Fruit fly (Drosophila melanogaster) whole organism, embryonic: ENCODE results near the gene Dh31.
A peak's percentile ranks its signal among the peaks of the same experiment; 100 is the strongest.

ENCODE experiments used
- Blimp-1 ChIP-seq: fragments of 200-800 bp; sonication (Bioruptor generic); optimal IDR thresholded peaks from 3 replicates; lab custom pipeline; 2018; ENCODE audit warnings: missing biosample characterization, missing genetic modification characterization, mild to moderate bottlenecking, moderate library complexity, missing genetic modification reagents
- CG12942 ChIP-seq: fragments of 200-800 bp; sonication (Bioruptor generic); optimal IDR thresholded peaks from 3 replicates; lab custom pipeline; 2016; ENCODE audit warnings: missing biosample characterization, missing genetic modification characterization
- CG1529 ChIP-seq: fragments of 200-800 bp; sonication (Bioruptor generic); optimal IDR thresholded peaks from 3 replicates; lab custom pipeline; 2018; ENCODE audit warnings: missing biosample characterization, missing genetic modification characterization
- CG15479 ChIP-seq: fragments of 200-800 bp; sonication (Bioruptor generic); optimal IDR thresholded peaks from 3 replicates; lab custom pipeline; 2019; ENCODE audit warnings: missing biosample characterization, mild to moderate bottlenecking, missing genetic modification characterization, moderate library complexity
- CG16779 ChIP-seq: fragments of 200-800 bp; sonication (Bioruptor generic); IDR thresholded peaks from 2 replicates; pipeline ENCODE4 v1.3.6; 2022; ENCODE audit warnings: missing biosample characterization, missing genetic modification characterization
- CG16815 ChIP-seq: fragments of 200-800 bp; sonication (Bioruptor generic); optimal IDR thresholded peaks from 3 replicates; lab custom pipeline; 2017; ENCODE audit warnings: missing biosample characterization, mild to moderate bottlenecking, missing genetic modification characterization
- CG17612 ChIP-seq: fragments of 200-800 bp; sonication (Bioruptor generic); IDR thresholded peaks from 2 replicates; pipeline ENCODE4 v1.3.6; 2022; ENCODE audit warnings: missing biosample characterization, missing genetic modification characterization
- CG2120 ChIP-seq: fragments of 200-800 bp; sonication (Bioruptor generic); optimal IDR thresholded peaks from 3 replicates; lab custom pipeline; 2016; ENCODE audit warnings: missing biosample characterization, missing genetic modification characterization
- CG2712 ChIP-seq: fragments of 200-800 bp; optimal IDR thresholded peaks from 3 replicates; lab custom pipeline; 2019; ENCODE audit warnings: missing biosample characterization, mild to moderate bottlenecking, missing genetic modification characterization, moderate library complexity
- CG3163 ChIP-seq: fragments of 200-800 bp; sonication (Bioruptor generic); optimal IDR thresholded peaks from 3 replicates; lab custom pipeline; 2016; ENCODE audit warnings: missing biosample characterization, missing genetic modification characterization
- CG42726 ChIP-seq: fragments of 200-800 bp; sonication (Bioruptor generic); IDR thresholded peaks from 2 replicates; pipeline ENCODE4 v1.3.6; 2022; ENCODE audit warnings: missing biosample characterization, missing genetic modification characterization; ENCODE audit not compliant: partially characterized antibody
- CG4328 ChIP-seq: fragments of 200-800 bp; sonication (Bioruptor generic); optimal IDR thresholded peaks from 3 replicates; lab custom pipeline; 2017; ENCODE audit warnings: missing biosample characterization, missing genetic modification reagents, missing genetic modification characterization
- CG4360 ChIP-seq: fragments of 200-800 bp; sonication (Bioruptor generic); IDR thresholded peaks from 2 replicates; pipeline ENCODE4 v1.3.6; 2022; ENCODE audit warnings: missing biosample characterization, missing genetic modification characterization
- CG7372 ChIP-seq: fragments of 200-800 bp; sonication (Bioruptor generic); IDR thresholded peaks from 2 replicates; pipeline ENCODE4 v1.3.6; 2022; ENCODE audit warnings: missing biosample characterization, missing genetic modification characterization
- CG8281 ChIP-seq: fragments of 200-800 bp; sonication (Bioruptor generic); optimal IDR thresholded peaks from 2 replicates; lab custom pipeline; 2018; ENCODE audit warnings: missing biosample characterization, mild to moderate bottlenecking, missing genetic modification characterization, moderate library complexity
- CG8290 ChIP-seq, 3 experiments: fragments of 200-800 bp; sonication (Bioruptor generic); optimal IDR thresholded peaks; 2 replicates each; lab custom pipeline; 2016 to 2019; ENCODE audit warnings: missing biosample characterization in 3 of 3, missing genetic modification characterization in 3 of 3, mild to moderate bottlenecking in 2 of 3, moderate library complexity in 1 of 3
- CG8924 ChIP-seq: fragments of 200-800 bp; optimal IDR thresholded peaks from 3 replicates; lab custom pipeline; 2019; ENCODE audit warnings: missing biosample characterization, mild to moderate bottlenecking, missing genetic modification characterization, moderate library complexity
- CG9932 ChIP-seq: fragments of 200-800 bp; sonication (Bioruptor generic); IDR thresholded peaks from 2 replicates; pipeline ENCODE4 v1.3.6; 2022; ENCODE audit warnings: missing biosample characterization, missing genetic modification characterization
- D ChIP-seq, 2 experiments: fragments of 200-800 bp in 1 of 2; fragments of >200 bp in 1 of 2; sonication (Bioruptor generic) in 1 of 2; optimal IDR thresholded peaks; 2 replicates in 1 of 2; 3 replicates in 1 of 2; lab custom pipeline; 2017; ENCODE audit warnings: mild to moderate bottlenecking in 1 of 2, missing biosample characterization in 1 of 2, missing genetic modification characterization in 1 of 2, missing genetic modification reagents in 1 of 2
- D19B ChIP-seq: fragments of 200-800 bp; sonication (Bioruptor generic); optimal IDR thresholded peaks from 2 replicates; lab custom pipeline; 2017; ENCODE audit warnings: missing biosample characterization, mild to moderate bottlenecking, missing genetic modification characterization
- ERR ChIP-seq: fragments of 200-800 bp; sonication (Bioruptor generic); optimal IDR thresholded peaks from 2 replicates; lab custom pipeline; 2016; ENCODE audit warnings: missing biosample characterization, missing genetic modification characterization
- GATAe ChIP-seq: fragments of 200-800 bp; sonication (Bioruptor generic); conservative IDR thresholded peaks from 2 replicates; pipeline ENCODE4 v1.3.6; 2022; ENCODE audit warnings: missing biosample characterization, missing genetic modification characterization
- H15 ChIP-seq: fragments of 200-800 bp; sonication (Bioruptor generic); IDR thresholded peaks from 3 replicates; pipeline ENCODE4 v1.3.6; 2022; ENCODE audit warnings: missing biosample characterization, missing genetic modification characterization
- HLH3B ChIP-seq: fragments of 200-800 bp; sonication (Bioruptor generic); IDR thresholded peaks from 2 replicates; pipeline ENCODE4 v1.3.6; 2022; ENCODE audit warnings: missing biosample characterization, missing genetic modification characterization
- Med ChIP-seq: fragments of 200-800 bp; sonication (Bioruptor generic); peaks from one replicate; lab custom pipeline; 2016; ENCODE audit warnings: missing biosample characterization, missing genetic modification characterization, mild to moderate bottlenecking, inconsistent platforms, moderate library complexity
- Pdp1 ChIP-seq, 2 experiments: fragments of 200-800 bp; sonication (Bioruptor generic); optimal IDR thresholded peaks; 3 replicates each; lab custom pipeline; 2016; ENCODE audit warnings: missing biosample characterization in 2 of 2, missing genetic modification characterization in 2 of 2, mild to moderate bottlenecking in 1 of 2, moderate library complexity in 1 of 2
- Spps ChIP-seq: fragments of 200-800 bp; sonication (Bioruptor generic); optimal IDR thresholded peaks from 2 replicates; lab custom pipeline; 2018; ENCODE audit warnings: missing biosample characterization, mild to moderate bottlenecking, missing genetic modification characterization
- Taf1 ChIP-seq: fragments of 200-800 bp; sonication (Bioruptor generic); IDR thresholded peaks from 2 replicates; pipeline ENCODE4 v1.3.6; 2022; ENCODE audit warnings: missing biosample characterization, missing genetic modification characterization
- Xrp1 ChIP-seq: fragments of 200-800 bp; sonication (Bioruptor generic); IDR thresholded peaks from 2 replicates; pipeline ENCODE4 v1.3.6; 2022; ENCODE audit warnings: missing biosample characterization, missing genetic modification characterization
- ato ChIP-seq: fragments of 200-800 bp; sonication (Bioruptor generic); IDR thresholded peaks from 2 replicates; pipeline ENCODE4 v1.3.6; 2022; ENCODE audit warnings: missing biosample characterization, missing genetic modification characterization; ENCODE audit not compliant: partially characterized antibody
- bab2 ChIP-seq: fragments of 200-800 bp; sonication (Bioruptor generic); optimal IDR thresholded peaks from 2 replicates; lab custom pipeline; 2016; ENCODE audit warnings: missing biosample characterization, missing genetic modification characterization
- cas ChIP-seq: fragments of 200-800 bp; sonication (Bioruptor generic); IDR thresholded peaks from 2 replicates; pipeline ENCODE4 v1.3.6; 2022; ENCODE audit warnings: missing biosample characterization, missing genetic modification characterization
- ci ChIP-seq: fragments of 200-800 bp; sonication (Bioruptor generic); IDR thresholded peaks from 3 replicates; pipeline ENCODE4 v1.3.6; 2022; ENCODE audit warnings: missing biosample characterization, missing genetic modification characterization
- dmrt99B ChIP-seq: fragments of 200-800 bp; sonication (Bioruptor generic); optimal IDR thresholded peaks from 2 replicates; lab custom pipeline; 2018; ENCODE audit warnings: missing biosample characterization, mild to moderate bottlenecking, missing genetic modification characterization, moderate library complexity
- dysf ChIP-seq: fragments of 200-800 bp; sonication (Bioruptor generic); IDR thresholded peaks from 3 replicates; pipeline ENCODE4 v1.3.6; 2022; ENCODE audit warnings: missing biosample characterization, missing genetic modification characterization
- ewg ChIP-seq: fragments of 200-800 bp; sonication (Bioruptor generic); optimal IDR thresholded peaks from 3 replicates; lab custom pipeline; 2017; ENCODE audit warnings: mild to moderate bottlenecking, missing biosample characterization, missing genetic modification reagents, missing genetic modification characterization
- gcm2 ChIP-seq: fragments of 200-800 bp; sonication (Bioruptor generic); optimal IDR thresholded peaks from 2 replicates; lab custom pipeline; 2016; ENCODE audit warnings: missing biosample characterization, missing genetic modification characterization
- hb ChIP-seq: fragments of 200-800 bp; sonication (Bioruptor generic); IDR thresholded peaks from 3 replicates; pipeline ENCODE4 v1.3.6; 2022; ENCODE audit warnings: missing biosample characterization, missing genetic modification characterization; ENCODE audit not compliant: partially characterized antibody
- ind ChIP-seq: fragments of 200-800 bp; sonication (Bioruptor generic); optimal IDR thresholded peaks from 3 replicates; lab custom pipeline; 2016; ENCODE audit warnings: missing biosample characterization, missing genetic modification characterization
- lmd ChIP-seq: fragments of 200-800 bp; sonication (Bioruptor generic); IDR thresholded peaks from 2 replicates; pipeline ENCODE4 v1.3.6; 2022; ENCODE audit warnings: missing biosample characterization, missing genetic modification characterization
- pros ChIP-seq: fragments of 200-800 bp; sonication (Bioruptor generic); optimal IDR thresholded peaks from 3 replicates; lab custom pipeline; 2019; ENCODE audit warnings: missing biosample characterization, mild to moderate bottlenecking, missing genetic modification characterization, moderate library complexity
- psq ChIP-seq: fragments of 200-800 bp; sonication (Bioruptor generic); optimal IDR thresholded peaks from 2 replicates; lab custom pipeline; 2017; ENCODE audit warnings: missing biosample characterization, missing genetic modification characterization
- ranshi ChIP-seq: fragments of 200-800 bp; sonication (Bioruptor generic); IDR thresholded peaks from 2 replicates; pipeline ENCODE4 v1.3.6; 2022; ENCODE audit warnings: missing biosample characterization, missing genetic modification characterization
- sens-2 ChIP-seq: fragments of 200-800 bp; sonication (Bioruptor generic); IDR thresholded peaks from 2 replicates; pipeline ENCODE4 v1.3.6; 2022; ENCODE audit warnings: missing biosample characterization, missing genetic modification characterization
- shn ChIP-seq: fragments of 200-800 bp; sonication (Bioruptor generic); optimal IDR thresholded peaks from 3 replicates; lab custom pipeline; 2016; ENCODE audit warnings: missing biosample characterization, missing genetic modification characterization
- sqz ChIP-seq: fragments of 200-800 bp; sonication (Bioruptor generic); optimal IDR thresholded peaks from 3 replicates; lab custom pipeline; 2018; ENCODE audit warnings: missing biosample characterization, mild to moderate bottlenecking, missing genetic modification characterization
- sug ChIP-seq: fragments of 200-800 bp; optimal IDR thresholded peaks from 2 replicates; lab custom pipeline; 2019; ENCODE audit warnings: missing biosample characterization, mild to moderate bottlenecking, missing genetic modification characterization, moderate library complexity
- twi ChIP-seq: fragments of 200-800 bp; optimal IDR thresholded peaks from 2 replicates; lab custom pipeline; 2019; ENCODE audit warnings: missing biosample characterization, mild to moderate bottlenecking, missing genetic modification characterization, moderate library complexity
- vvl ChIP-seq: fragments of 200-800 bp; sonication (Bioruptor generic); IDR thresholded peaks from 2 replicates; pipeline ENCODE4 v1.3.6; 2022; ENCODE audit warnings: missing biosample characterization, missing genetic modification characterization
- wek ChIP-seq: fragments of 200-800 bp; sonication (Bioruptor generic); optimal IDR thresholded peaks from 3 replicates; lab custom pipeline; 2018; ENCODE audit warnings: missing biosample characterization, mild to moderate bottlenecking, missing genetic modification characterization, moderate library complexity

The Dh31 gene

DNA sequence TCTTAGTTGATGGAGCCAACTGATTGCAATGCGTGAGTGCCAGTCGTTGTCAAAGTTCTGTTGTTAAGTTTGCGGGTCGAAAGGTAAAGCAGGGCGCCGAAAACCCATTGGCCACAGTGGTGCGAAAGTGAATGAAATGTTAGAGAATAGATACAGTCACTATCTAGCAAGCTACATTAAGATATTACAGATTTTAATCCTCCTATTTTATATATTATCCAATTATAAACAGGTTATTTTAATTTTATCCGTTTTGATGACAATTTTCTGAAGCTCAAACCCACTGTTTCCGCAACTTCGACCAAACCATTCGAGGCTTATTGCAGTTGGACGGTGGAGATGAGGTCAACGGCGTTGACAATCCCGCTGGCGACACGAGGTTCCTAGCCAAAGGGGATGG is 45.8 kb upstream of the Dh31 start (continued):
- TF ChIP-seq ERR (GFP tag; lab: Kevin White, UChicago) (no peak), dmrt99B (tag; lab: Kevin White, UChicago) (peak; percentile 67), bab2 (no peak), psq (GFP tag; lab: Kevin White, UChicago) (no peak), D (optimal IDR thresholded peaks at IDR 0.05; lab: Kevin White, UChicago) (no peak), D (GFP tag; optimal IDR thresholded peaks at IDR 0.05; lab: Kevin White, UChicago) (peak; percentile 32), Blimp-1 (GFP tag; lab: Kevin White, UChicago) (peak; percentile 65), CG8290 (GFP tag; optimal IDR thresholded peaks at IDR 0.05; lab: Kevin White, UChicago) (no peak), CG8290 (tag; optimal IDR thresholded peaks at IDR 0.05; lab: Kevin White, UChicago) (peak in 1 of 2 experiments; percentile 18), hb (GFP tag; lab: Robert Waterston, UW) (no peak), CG16815 (peak; percentile 6), CG17612 (GFP tag; lab: Robert Waterston, UW) (no peak), Xrp1 (GFP tag; lab: Robert Waterston, UW) (peak; percentile 72), CG2120 (no peak), CG12942 (GFP tag; lab: Kevin White, UChicago) (peak; percentile 3), Med (peak; percentile 15), ranshi (0 out of 2 replicates have a peak, but pooled peaks have one; percentile 60), shn (GFP tag; lab: Kevin White, UChicago) (no peak), cas (no peak), ato (GFP tag; lab: Robert Waterston, UW) (no peak), sens-2 (GFP tag; lab: Robert Waterston, UW) (no peak), GATAe (GFP tag; lab: Robert Waterston, UW) (no peak), dysf (no peak), CG42726 (GFP tag; lab: Robert Waterston, UW) (no peak), ewg (peak; percentile 18), CG3163 (GFP tag; lab: Kevin White, UChicago) (no peak), pros (GFP tag; lab: Kevin White, UChicago) (no peak), twi (tag; lab: Kevin White, UChicago) (no peak), ind (GFP tag; lab: Kevin White, UChicago) (peak; percentile 30), CG4360 (GFP tag; lab: Robert Waterston, UW) (0 out of 2 replicates have a peak, but pooled peaks have one; percentile 22), CG7372 (GFP tag; lab: Robert Waterston, UW) (peak; percentile 25; the same call in 1 of the 2 replicates), CG8924 (tag; lab: Kevin White, UChicago) (no peak), D19B (GFP tag; lab: Kevin White, UChicago) (no peak), sqz (GFP tag; lab: Kevin White, UChicago) (no peak), Pdp1 (GFP tag; optimal IDR thresholded peaks at IDR 0.05; lab: Kevin White, UChicago) (no peak), wek (no peak), lmd (GFP tag; lab: Robert Waterston, UW) (no peak; the same call in 1 of the 2 replicates), CG15479 (GFP tag; lab: Kevin White, UChicago) (no peak), HLH3B (GFP tag; lab: Robert Waterston, UW) (0 out of 2 replicates have a peak, but pooled peaks have one; percentile 30), gcm2 (no peak), CG16779 (GFP tag; lab: Robert Waterston, UW) (no peak), vvl (GFP tag; lab: Robert Waterston, UW) (no peak; the same call in 1 of the 2 replicates), CG8281 (tag; lab: Kevin White, UChicago) (no peak), CG9932 (GFP tag; lab: Robert Waterston, UW) (no peak), H15 (GFP tag; lab: Robert Waterston, UW) (no peak), CG2712 (tag; lab: Kevin White, UChicago) (peak; percentile 62), Taf1 (GFP tag; lab: Robert Waterston, UW) (no peak), sug (tag; lab: Kevin White, UChicago) (no peak), CG1529 (GFP tag; lab: Kevin White, UChicago) (peak; percentile 4), CG4328 (no peak), ci (GFP tag; lab: Robert Waterston, UW) (peak; percentile 70), Spps (tag; lab: Kevin White, UChicago) (peak; percentile 41)
